Worm (Caenorhabditis elegans) whole organism, L2 larva: Measurements from ENCODE around the gene C23G10.2.

Source experiments
- ama-1 ChIP-seq: fragments of 150-350 bp; optimal IDR thresholded peaks from 2 replicates; lab custom pipeline; 2018; ENCODE audit warnings: inconsistent platforms
- mab-5 ChIP-seq: fragments of 150-350 bp; optimal IDR thresholded peaks from 2 replicates; lab custom pipeline; 2014; ENCODE audit warnings: missing biosample characterization, missing genetic modification characterization
- nhr-77 ChIP-seq: fragments of 150-350 bp; optimal IDR thresholded peaks from 2 replicates; lab custom pipeline; 2014; ENCODE audit warnings: missing biosample characterization, missing genetic modification characterization
- ztf-11 ChIP-seq: sonication (generic microtip); optimal IDR thresholded peaks from 2 replicates; lab custom pipeline; 2017; ENCODE audit warnings: missing biosample characterization, missing genetic modification characterization

DNA sequence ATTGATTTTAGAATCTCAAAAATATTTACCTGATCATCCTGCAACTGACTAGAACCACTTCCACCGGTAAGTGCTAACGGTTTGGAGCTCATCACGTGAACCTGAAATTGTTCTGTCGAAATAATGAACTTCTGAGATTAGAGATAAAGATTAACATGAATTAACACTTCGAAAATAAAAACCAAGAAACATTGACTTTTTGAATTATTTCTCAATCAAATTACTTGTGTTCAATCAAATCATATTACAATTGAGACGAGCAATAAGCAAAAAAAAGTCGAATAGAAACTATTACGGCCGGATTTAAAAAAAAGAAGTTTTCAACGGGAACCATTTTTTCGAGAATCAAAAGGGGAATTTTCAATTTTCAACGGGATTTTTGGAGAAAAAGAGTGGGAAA, 37.9 kb downstream of the C23G10.2 start, which contains the start of gene bcas-2:
- TF ChIP-seq mab-5 (tag; lab: Kevin White, UChicago) (no peak), ztf-11 (tag; lab: Kevin White, UChicago) (no peak), ama-1 (no peak), nhr-77 (tag; lab: Kevin White, UChicago) (no peak)
